Fruit fly (Drosophila melanogaster) whole organism, embryonic: ENCODE results near the gene CG10214.

Source experiments
- BEAF-32 ChIP-seq: fragments of 200-800 bp; sonication (Bioruptor generic); optimal IDR thresholded peaks from 3 replicates; lab custom pipeline; 2017; ENCODE audit warnings: missing biosample characterization, missing genetic modification characterization, mild to moderate bottlenecking, moderate library complexity, missing genetic modification reagents
- Bdp1 ChIP-seq: fragments of 200-800 bp; sonication (Bioruptor generic); optimal IDR thresholded peaks from 3 replicates; lab custom pipeline; 2016; ENCODE audit warnings: missing biosample characterization, missing genetic modification characterization
- C15 ChIP-seq: fragments of 200-800 bp; sonication (Bioruptor generic); IDR thresholded peaks from 3 replicates; pipeline ENCODE4 v1.3.6; 2022; ENCODE audit warnings: missing biosample characterization, missing genetic modification characterization
- CG10431 ChIP-seq: fragments of 200-800 bp; sonication (Bioruptor generic); optimal IDR thresholded peaks from 3 replicates; lab custom pipeline; 2018; ENCODE audit warnings: missing biosample characterization, mild to moderate bottlenecking, missing genetic modification characterization
- CG11723 ChIP-seq: fragments of 200-800 bp; sonication (Bioruptor generic); optimal IDR thresholded peaks from 2 replicates; lab custom pipeline; 2017; ENCODE audit warnings: missing biosample characterization, mild to moderate bottlenecking, missing genetic modification characterization
- CG14050 ChIP-seq: fragments of 200-800 bp; sonication (Bioruptor generic); IDR thresholded peaks from 3 replicates; pipeline ENCODE4 v1.3.6; 2022; ENCODE audit warnings: missing biosample characterization, missing genetic modification characterization
- CG1603 ChIP-seq: fragments of 200-800 bp; sonication (Bioruptor generic); optimal IDR thresholded peaks from 2 replicates; lab custom pipeline; 2019; ENCODE audit warnings: missing biosample characterization, mild to moderate bottlenecking, missing genetic modification characterization, moderate library complexity
- CG18476 ChIP-seq: fragments of 200-800 bp; sonication (Bioruptor generic); optimal IDR thresholded peaks from 2 replicates; lab custom pipeline; 2016; ENCODE audit warnings: missing biosample characterization, mild to moderate bottlenecking, missing genetic modification characterization
- CG2129 ChIP-seq: fragments of 200-800 bp; sonication (Bioruptor generic); IDR thresholded peaks from 2 replicates; pipeline ENCODE4 v1.3.6; 2022; ENCODE audit warnings: missing biosample characterization, missing genetic modification characterization; ENCODE audit not compliant: partially characterized antibody
- CG32772 ChIP-seq: fragments of 200-800 bp; sonication (Bioruptor generic); IDR thresholded peaks from 2 replicates; pipeline ENCODE4 v1.3.6; 2022; ENCODE audit warnings: missing biosample characterization, missing genetic modification characterization
- CG3995 ChIP-seq: fragments of 200-800 bp; sonication (Bioruptor generic); optimal IDR thresholded peaks from 3 replicates; lab custom pipeline; 2016; ENCODE audit warnings: missing biosample characterization, missing genetic modification characterization
- CG5245 ChIP-seq: fragments of 200-800 bp; sonication (Bioruptor generic); optimal IDR thresholded peaks from 3 replicates; lab custom pipeline; 2016; ENCODE audit warnings: missing biosample characterization, missing genetic modification characterization
- CG7271 ChIP-seq: fragments of 200-800 bp; sonication (Bioruptor generic); optimal IDR thresholded peaks from 2 replicates; lab custom pipeline; 2018; ENCODE audit warnings: missing biosample characterization, mild to moderate bottlenecking, missing genetic modification characterization, moderate library complexity
- CG7357 ChIP-seq: fragments of 200-800 bp; sonication (Bioruptor generic); IDR thresholded peaks from 3 replicates; pipeline ENCODE4 v1.3.6; 2022; ENCODE audit warnings: missing biosample characterization, missing genetic modification characterization
- CG7745 ChIP-seq: fragments of 200-800 bp; sonication (Bioruptor generic); optimal IDR thresholded peaks from 2 replicates; lab custom pipeline; 2018; ENCODE audit warnings: missing biosample characterization, mild to moderate bottlenecking, missing genetic modification characterization, moderate library complexity
- CG8089 ChIP-seq: fragments of 200-800 bp; sonication (Bioruptor generic); optimal IDR thresholded peaks from 3 replicates; lab custom pipeline; 2016; ENCODE audit warnings: missing biosample characterization, missing genetic modification characterization
- CG8359 ChIP-seq: fragments of 200-800 bp; sonication (Bioruptor generic); optimal IDR thresholded peaks from 2 replicates; lab custom pipeline; 2017; ENCODE audit warnings: missing biosample characterization, mild to moderate bottlenecking, missing genetic modification characterization, borderline replicate concordance
- Camta ChIP-seq: fragments of 200-800 bp; sonication (Bioruptor generic); optimal IDR thresholded peaks from 2 replicates; lab custom pipeline; 2016; ENCODE audit warnings: missing biosample characterization, missing genetic modification characterization
- Dip2 ChIP-seq: fragments of 200-800 bp; sonication (Bioruptor generic); IDR thresholded peaks from 2 replicates; pipeline ENCODE4 v1.3.6; 2022; ENCODE audit warnings: missing biosample characterization, missing genetic modification characterization
- E2f1 ChIP-seq: fragments of 200-800 bp; sonication (Bioruptor generic); IDR thresholded peaks from 2 replicates; pipeline ENCODE4 v1.3.6; 2022; ENCODE audit warnings: missing biosample characterization, missing genetic modification characterization
- E2f2 ChIP-seq: fragments of 200-800 bp; sonication (Bioruptor generic); IDR thresholded peaks from 2 replicates; pipeline ENCODE4 v1.3.6; 2022; ENCODE audit warnings: missing biosample characterization, missing genetic modification characterization
- Fer2 ChIP-seq: fragments of 200-800 bp; sonication (Bioruptor generic); optimal IDR thresholded peaks from 2 replicates; lab custom pipeline; 2018; ENCODE audit warnings: missing biosample characterization, mild to moderate bottlenecking, missing genetic modification characterization, moderate library complexity
- HLH4C ChIP-seq: fragments of 200-800 bp; sonication (Bioruptor generic); IDR thresholded peaks from 3 replicates; pipeline ENCODE4 v1.3.6; 2022; ENCODE audit warnings: missing biosample characterization, missing genetic modification characterization; ENCODE audit not compliant: partially characterized antibody
- Hmr ChIP-seq: fragments of 200-800 bp; sonication (Bioruptor generic); optimal IDR thresholded peaks from 3 replicates; lab custom pipeline; 2017; ENCODE audit warnings: mild to moderate bottlenecking, missing biosample characterization, missing genetic modification reagents, missing genetic modification characterization
- Lim3 ChIP-seq: fragments of 200-800 bp; sonication (Bioruptor generic); IDR thresholded peaks from 2 replicates; pipeline ENCODE4 v1.3.6; 2022; ENCODE audit warnings: missing biosample characterization, missing genetic modification characterization
- Meics ChIP-seq: fragments of 200-800 bp; sonication (Bioruptor generic); optimal IDR thresholded peaks from 2 replicates; lab custom pipeline; 2017; ENCODE audit warnings: missing biosample characterization, mild to moderate bottlenecking, missing genetic modification characterization
- Myb ChIP-seq: fragments of 200-800 bp; sonication (Bioruptor generic); optimal IDR thresholded peaks from 2 replicates; lab custom pipeline; 2016; ENCODE audit warnings: missing biosample characterization, missing genetic modification characterization
- Neu2 ChIP-seq: fragments of 200-800 bp; sonication (Bioruptor generic); optimal IDR thresholded peaks from 3 replicates; lab custom pipeline; 2016; ENCODE audit warnings: missing biosample characterization, missing genetic modification characterization, borderline replicate concordance
- Nf-YB ChIP-seq: fragments of 200-800 bp; sonication (Bioruptor generic); optimal IDR thresholded peaks from 3 replicates; lab custom pipeline; 2019; ENCODE audit warnings: missing biosample characterization, mild to moderate bottlenecking, missing genetic modification characterization, moderate library complexity
- Scr ChIP-seq: fragments of 200-800 bp; sonication (Bioruptor generic); IDR thresholded peaks from 2 replicates; pipeline ENCODE4 v1.3.6; 2022; ENCODE audit warnings: missing biosample characterization, missing genetic modification characterization; ENCODE audit not compliant: partially characterized antibody
- Vsx1 ChIP-seq: fragments of 200-800 bp; sonication (Bioruptor generic); optimal IDR thresholded peaks from 2 replicates; lab custom pipeline; 2017; ENCODE audit warnings: missing biosample characterization, mild to moderate bottlenecking, missing genetic modification characterization, missing genetic modification reagents
- amos ChIP-seq: fragments of 200-800 bp; sonication (Bioruptor generic); IDR thresholded peaks from 2 replicates; pipeline ENCODE4 v1.3.6; 2022; ENCODE audit warnings: missing biosample characterization, missing genetic modification characterization; ENCODE audit not compliant: partially characterized antibody
- aop ChIP-seq: fragments of 200-800 bp; sonication (Bioruptor generic); IDR thresholded peaks from 2 replicates; pipeline ENCODE4 v1.3.6; 2022; ENCODE audit warnings: missing biosample characterization, missing genetic modification characterization
- bbx ChIP-seq: fragments of 200-800 bp; sonication (Bioruptor generic); IDR thresholded peaks from 2 replicates; pipeline ENCODE4 v1.3.6; 2022; ENCODE audit warnings: missing biosample characterization, missing genetic modification characterization; ENCODE audit not compliant: partially characterized antibody
- dan ChIP-seq: fragments of 200-800 bp; sonication (Bioruptor generic); IDR thresholded peaks from 2 replicates; pipeline ENCODE4 v1.3.6; 2022; ENCODE audit warnings: missing biosample characterization, missing genetic modification characterization
- disco-r ChIP-seq: fragments of 200-800 bp; sonication (Bioruptor generic); optimal IDR thresholded peaks from 2 replicates; lab custom pipeline; 2016; ENCODE audit warnings: missing biosample characterization, missing genetic modification characterization
- fru ChIP-seq: fragments of >200 bp; optimal IDR thresholded peaks from 2 replicates; lab custom pipeline; 2017
- ken ChIP-seq: fragments of 200-800 bp; sonication (Bioruptor generic); IDR thresholded peaks from 3 replicates; pipeline ENCODE4 v1.3.6; 2022; ENCODE audit warnings: missing biosample characterization, missing genetic modification characterization
- knrl ChIP-seq: fragments of 200-800 bp; sonication (Bioruptor generic); IDR thresholded peaks from 3 replicates; pipeline ENCODE4 v1.3.6; 2022; ENCODE audit warnings: missing biosample characterization, missing genetic modification characterization; ENCODE audit not compliant: partially characterized antibody
- lov ChIP-seq, 2 experiments: fragments of 200-800 bp in 1 of 2; fragments of >200 bp in 1 of 2; sonication (Bioruptor generic) in 1 of 2; IDR thresholded peaks in 1 of 2; optimal IDR thresholded peaks in 1 of 2; 2 replicates in 1 of 2; 3 replicates in 1 of 2; pipeline versions ENCODE4 v1.3.6 to Lab custom; 2017 to 2022; ENCODE audit warnings: missing biosample characterization in 1 of 2, missing genetic modification characterization in 1 of 2
- mam ChIP-seq: fragments of 200-800 bp; sonication (Bioruptor generic); optimal IDR thresholded peaks from 3 replicates; lab custom pipeline; 2016; ENCODE audit warnings: missing biosample characterization, missing genetic modification characterization
- mld ChIP-seq: fragments of 200-800 bp; sonication (Bioruptor generic); IDR thresholded peaks from 3 replicates; pipeline ENCODE4 v1.3.6; 2022; ENCODE audit warnings: missing biosample characterization, missing genetic modification characterization; ENCODE audit not compliant: partially characterized antibody
- pho ChIP-seq: fragments of 200-800 bp; sonication (Bioruptor generic); optimal IDR thresholded peaks from 2 replicates; lab custom pipeline; 2016; ENCODE audit warnings: missing biosample characterization, missing genetic modification characterization
- sc ChIP-seq, 3 experiments: fragments of >200 bp in 2 of 3; fragments of 200-800 bp in 1 of 3; sonication (Bioruptor generic) in 1 of 3; optimal IDR thresholded peaks; 2 replicates in 2 of 3; 3 replicates in 1 of 3; lab custom pipeline; 2017; ENCODE audit warnings: mild to moderate bottlenecking in 1 of 3, missing biosample characterization in 1 of 3, missing genetic modification characterization in 1 of 3, missing genetic modification reagents in 1 of 3
- sisA ChIP-seq: fragments of 200-800 bp; sonication (Bioruptor generic); IDR thresholded peaks from 2 replicates; pipeline ENCODE4 v1.3.6; 2022; ENCODE audit warnings: missing biosample characterization, missing genetic modification characterization
- unc-4 ChIP-seq: fragments of 200-800 bp; sonication (Bioruptor generic); IDR thresholded peaks from 2 replicates; pipeline ENCODE4 v1.3.6; 2022; ENCODE audit warnings: missing biosample characterization, missing genetic modification characterization; ENCODE audit not compliant: partially characterized antibody
- vnd ChIP-seq: fragments of 200-800 bp; sonication (Bioruptor generic); IDR thresholded peaks from 3 replicates; pipeline ENCODE4 v1.3.6; 2022; ENCODE audit warnings: missing biosample characterization, missing genetic modification characterization; ENCODE audit not compliant: partially characterized antibody

CG10214 gene

DNA sequence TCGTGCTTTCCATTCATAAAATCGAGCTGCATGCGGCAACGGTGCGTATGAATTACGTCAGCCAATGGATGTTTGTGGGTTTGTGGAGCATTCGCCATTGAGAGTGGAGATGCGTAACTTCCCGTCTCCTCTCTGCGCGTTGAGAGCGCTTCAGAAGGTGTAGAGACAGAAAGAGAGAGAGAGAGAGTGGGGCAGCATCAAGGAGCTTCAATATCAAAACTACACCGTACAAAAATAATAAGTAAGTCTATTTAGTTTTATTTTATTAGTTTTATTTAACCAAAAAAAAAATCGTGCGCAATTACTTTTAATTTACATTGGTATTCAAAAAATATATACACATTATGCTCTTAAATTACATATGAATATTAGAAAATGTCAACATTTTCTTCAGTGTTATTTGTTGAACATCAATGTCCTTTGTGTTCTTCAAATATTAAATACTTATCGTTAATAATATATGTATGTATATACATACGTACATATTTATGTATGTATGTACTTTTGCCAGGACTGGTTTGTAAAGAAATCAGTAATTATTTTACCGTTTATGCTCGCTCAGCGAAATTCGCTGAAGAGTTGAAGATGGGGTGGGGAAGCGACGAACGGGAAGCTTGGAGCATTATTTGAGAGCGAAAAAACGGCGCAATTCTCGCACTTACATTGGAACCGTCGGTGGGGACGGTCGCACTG lies 44.5 kb downstream of the CG10214 start, which contains the start of gene CG10365 (continued):
- TF ChIP-seq CG10431 (no peak), vnd (GFP tag; lab: Robert Waterston, UW) (no peak), sc (optimal IDR thresholded peaks at IDR 0.05; lab: Kevin White, UChicago) (no peak), sc (GFP tag; optimal IDR thresholded peaks at IDR 0.05; lab: Kevin White, UChicago) (peak; percentile 24), CG14050 (GFP tag; lab: Robert Waterston, UW) (peak; percentile 70; the same call in 2 of the 3 replicates), Dip2 (GFP tag; lab: Robert Waterston, UW) (no peak), lov (optimal IDR thresholded peaks at IDR 0.05; lab: Kevin White, UChicago) (no peak), lov (GFP tag; IDR thresholded peaks at IDR 0.05; lab: Robert Waterston, UW) (no peak), CG1603 (tag; lab: Kevin White, UChicago) (peak; percentile 46), Hmr (GFP tag; lab: Kevin White, UChicago) (peak; percentile 94), Neu2 (GFP tag; lab: Kevin White, UChicago) (no peak), CG32772 (GFP tag; lab: Robert Waterston, UW) (peak; percentile 85), E2f2 (GFP tag; lab: Robert Waterston, UW) (peak; percentile 56; the same call in 1 of the 2 replicates), unc-4 (GFP tag; lab: Robert Waterston, UW) (0 out of 2 replicates have a peak, but pooled peaks have one; percentile 12), CG2129 (GFP tag; lab: Robert Waterston, UW) (no peak), Scr (no peak), Myb (GFP tag; lab: Kevin White, UChicago) (no peak), mld (GFP tag; lab: Robert Waterston, UW) (no peak), Nf-YB (peak; percentile 77), CG18476 (GFP tag; lab: Kevin White, UChicago) (peak; percentile 58), bbx (0 out of 2 replicates have a peak, but pooled peaks have one; percentile 13), C15 (GFP tag; lab: Robert Waterston, UW) (peak; percentile 62; the same call in 2 of the 3 replicates), ken (GFP tag; lab: Robert Waterston, UW) (no peak), BEAF-32 (GFP tag; lab: Kevin White, UChicago) (no peak), fru (lab: Kevin White, UChicago) (no peak), CG7357 (GFP tag; lab: Robert Waterston, UW) (peak; percentile 76), CG8089 (GFP tag; lab: Kevin White, UChicago) (no peak), CG5245 (GFP tag; lab: Kevin White, UChicago) (peak; percentile 65), sisA (GFP tag; lab: Robert Waterston, UW) (peak; percentile 76), pho (GFP tag; lab: Kevin White, UChicago) (no peak), Lim3 (GFP tag; lab: Robert Waterston, UW) (no peak), Meics (GFP tag; lab: Kevin White, UChicago) (peak; percentile 93), amos (no peak), CG7745 (no peak), aop (GFP tag; lab: Robert Waterston, UW) (no peak), Fer2 (tag; lab: Kevin White, UChicago) (peak; percentile 75), knrl (no peak), Camta (peak; percentile 17), disco-r (GFP tag; lab: Kevin White, UChicago) (no peak), Bdp1 (GFP tag; lab: Kevin White, UChicago) (no peak), CG8359 (GFP tag; lab: Kevin White, UChicago) (no peak), mam (GFP tag; lab: Kevin White, UChicago) (no peak), E2f1 (GFP tag; lab: Robert Waterston, UW) (peak; percentile 86), Vsx1 (GFP tag; lab: Kevin White, UChicago) (peak; percentile 43), CG7271 (no peak), CG11723 (GFP tag; lab: Kevin White, UChicago) (no peak), HLH4C (GFP tag; lab: Robert Waterston, UW) (no peak), CG3995 (GFP tag; lab: Kevin White, UChicago) (no peak), dan (GFP tag; lab: Robert Waterston, UW) (no peak)
